Worm (Caenorhabditis elegans) whole organism, midembryonic: ENCODE data around the gene sca-1.

ENCODE experiments used
- T22C8.4 ChIP-seq: fragments of 200-800 bp; sonication (Bioruptor generic); IDR thresholded peaks from 2 replicates; pipeline ENCODE4 v1.3.6; 2022; ENCODE audit warnings: missing genetic modification characterization, missing compliant biosample characterization
- ref-1 ChIP-seq: fragments of 200-800 bp; sonication (Bioruptor generic); conservative IDR thresholded peaks from 2 replicates; pipeline ENCODE4 v1.3.6; 2022; ENCODE audit warnings: missing genetic modification reagents, missing genetic modification characterization, missing compliant biosample characterization

ce11 chrIII:10816045-10816444, 605 bp downstream of the sca-1 start:
- TF ChIP-seq T22C8.4 (GFP tag; lab: Robert Waterston, UW), result no peak
- no peak for TF ChIP-seq ref-1 (GFP tag; lab: Robert Waterston, UW)
